Worm (Caenorhabditis elegans): ENCODE measurements around the gene F26F2.1.

DNA sequence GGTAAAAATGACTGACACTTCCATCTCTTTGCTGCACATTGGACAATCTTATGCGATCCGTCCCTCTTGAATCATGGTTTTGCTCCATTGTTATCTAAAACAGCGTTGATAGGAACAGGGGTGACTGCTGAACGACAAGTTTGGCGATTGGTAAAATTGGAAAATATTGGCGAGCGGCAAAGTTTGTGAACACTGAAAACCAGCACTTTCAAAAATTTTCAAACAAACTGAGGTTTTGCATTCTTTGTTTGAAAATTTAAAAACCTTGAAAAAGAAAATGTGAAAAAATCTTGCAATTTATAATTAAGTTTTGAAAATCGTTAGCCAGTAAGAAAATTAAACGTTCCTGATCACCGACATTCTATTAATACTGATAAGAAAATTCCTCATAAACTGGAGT lies 4.8 kb upstream of the F26F2.1 start, which contains the start of gene F26F2.3:
- TF ChIP-seq flt-1 (GFP tag; IDR thresholded peaks at IDR 0.05) = no peak
- TF ChIP-seq T22C8.4 (GFP tag; IDR thresholded peaks at IDR 0.05) = no peak
